Worm (Caenorhabditis elegans) whole organism, midembryonic: ENCODE measurements around the gene C53D6.6.

ENCODE experiments used
- T22C8.4 ChIP-seq: fragments of 200-800 bp; sonication (Bioruptor generic); IDR thresholded peaks from 2 replicates; pipeline ENCODE4 v1.3.6; 2022; ENCODE audit warnings: missing genetic modification characterization, missing compliant biosample characterization
- flt-1 ChIP-seq: fragments of 200-800 bp; sonication (Bioruptor generic); IDR thresholded peaks from 2 replicates; pipeline ENCODE4 v1.3.6; 2022; ENCODE audit warnings: missing genetic modification characterization, missing compliant biosample characterization
- klf-2 ChIP-seq: fragments of 200-800 bp; sonication (Bioruptor generic); conservative IDR thresholded peaks from 2 replicates; pipeline ENCODE4 v1.3.6; 2022; ENCODE audit warnings: missing genetic modification reagents, missing genetic modification characterization, missing compliant biosample characterization
- med-1 ChIP-seq: sonication (generic microtip); optimal IDR thresholded peaks from 2 replicates; lab custom pipeline; 2017; ENCODE audit warnings: missing genetic modification characterization, mild to moderate bottlenecking, missing compliant biosample characterization, antibody characterized with exemption, missing genetic modification reagents; ENCODE audit not compliant: insufficient read depth
- ref-1 ChIP-seq: fragments of 200-800 bp; sonication (Bioruptor generic); conservative IDR thresholded peaks from 2 replicates; pipeline ENCODE4 v1.3.6; 2022; ENCODE audit warnings: missing genetic modification reagents, missing genetic modification characterization, missing compliant biosample characterization
- tab-1 ChIP-seq: fragments of 200-800 bp; sonication (Bioruptor generic); IDR thresholded peaks from 2 replicates; pipeline ENCODE4 v1.3.6; 2022; ENCODE audit warnings: missing genetic modification characterization, missing compliant biosample characterization
- ztf-23 ChIP-seq: fragments of 200-800 bp; sonication (Bioruptor generic); IDR thresholded peaks from 2 replicates; pipeline ENCODE4 v1.3.6; 2022; ENCODE audit warnings: missing genetic modification reagents, missing genetic modification characterization, missing compliant biosample characterization
- ztf-29 ChIP-seq: fragments of 200-800 bp; sonication (Bioruptor generic); IDR thresholded peaks from 2 replicates; pipeline ENCODE4 v1.3.6; 2022; ENCODE audit warnings: missing genetic modification reagents, missing genetic modification characterization, missing compliant biosample characterization

DNA sequence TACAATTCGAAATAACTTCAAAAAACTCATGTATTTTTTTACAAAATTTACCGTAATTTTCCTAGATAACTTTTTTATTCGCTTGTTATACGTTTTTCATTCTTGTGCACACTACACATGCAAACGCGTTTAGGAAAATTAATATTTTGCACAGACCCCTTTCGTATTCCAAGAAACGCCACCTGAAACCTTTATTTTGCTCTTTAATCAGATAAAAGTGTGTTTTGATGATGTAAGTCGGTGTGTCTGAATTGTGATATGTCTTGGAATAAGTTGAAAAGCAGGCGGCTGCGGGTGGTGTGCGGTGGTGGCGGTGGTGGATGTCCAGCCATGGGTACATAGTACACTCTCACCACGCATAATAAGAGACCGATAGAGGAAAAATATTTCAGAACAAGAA, 20.9 kb upstream of the C53D6.6 start:
- TF ChIP-seq ztf-23 (GFP tag; lab: Robert Waterston, UW) (no peak), ref-1 (GFP tag; lab: Robert Waterston, UW) (no peak), med-1 (GFP tag; lab: Kevin White, UChicago) (no peak), tab-1 (GFP tag; lab: Robert Waterston, UW) (no peak), klf-2 (GFP tag; lab: Robert Waterston, UW) (no peak), flt-1 (GFP tag; lab: Robert Waterston, UW) (no peak), ztf-29 (GFP tag; lab: Robert Waterston, UW) (no peak), T22C8.4 (GFP tag; lab: Robert Waterston, UW) (no peak)
